Worm (Caenorhabditis elegans) whole organism, L1 larva: Measurements from ENCODE around the gene ZC190.4.

Source experiments
- isw-1 ChIP-seq: fragments of 200-800 bp; sonication (Bioruptor generic); IDR thresholded peaks from 2 replicates; pipeline ENCODE4 v1.3.6; 2022; ENCODE audit warnings: missing genetic modification characterization, missing compliant biosample characterization
- mef-2 ChIP-seq: fragments of 150-350 bp; optimal IDR thresholded peaks from 2 replicates; lab custom pipeline; 2014; ENCODE audit warnings: missing biosample characterization, missing genetic modification characterization
- ztf-11 ChIP-seq, 2 experiments: sonication (generic microtip); optimal IDR thresholded peaks; 2 replicates each; lab custom pipeline; 2016 to 2017; ENCODE audit warnings: missing genetic modification characterization in 2 of 2, missing biosample characterization in 1 of 2, missing compliant biosample characterization in 1 of 2

Gene ZC190.4

DNA sequence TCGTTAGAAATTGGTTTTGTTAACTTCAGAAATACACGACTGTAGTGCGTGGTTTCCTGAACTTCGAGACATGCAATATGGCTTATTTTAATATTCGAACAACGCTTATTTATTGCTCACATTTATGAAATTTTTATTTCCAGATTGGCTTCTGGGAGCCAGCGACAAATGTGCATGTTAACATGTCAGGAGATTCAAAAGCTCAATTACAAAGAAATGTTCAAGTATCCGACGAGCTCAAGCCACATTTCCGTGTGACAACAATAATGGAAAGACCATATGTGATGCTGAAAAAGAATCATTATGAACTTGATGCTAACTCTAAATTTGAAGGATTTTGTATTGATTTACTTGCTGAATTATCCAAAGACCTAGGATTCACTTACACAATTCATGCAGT lies 52.5 kb downstream of the ZC190.4 start:
- TF ChIP-seq isw-1 (GFP tag; lab: Robert Waterston, UW) (no peak), ztf-11 (tag; optimal IDR thresholded peaks at IDR 0.05; lab: Kevin White, UChicago) (no peak), mef-2 (tag; lab: Kevin White, UChicago) (no peak)
